Fruit fly (Drosophila melanogaster) whole organism, prepupa: Measurements from ENCODE around the gene fne.

Source experiments
- CG10669 ChIP-seq: fragments of 200-800 bp; sonication (Bioruptor generic); optimal IDR thresholded peaks from 3 replicates; lab custom pipeline; 2018; ENCODE audit warnings: missing biosample characterization, mild to moderate bottlenecking, missing genetic modification characterization, moderate library complexity
- Eip75B ChIP-seq: fragments of 200-800 bp; sonication (Bioruptor generic); optimal IDR thresholded peaks from 3 replicates; lab custom pipeline; 2016; ENCODE audit warnings: missing biosample characterization, missing genetic modification characterization
- Eip78C ChIP-seq: fragments of 200-800 bp; sonication (Bioruptor generic); peaks from one replicate; lab custom pipeline; 2016; ENCODE audit warnings: missing biosample characterization, missing genetic modification characterization
- Gug ChIP-seq: fragments of 200-800 bp; sonication (Bioruptor generic); IDR thresholded peaks from 2 replicates; pipeline ENCODE4 v1.3.6; 2022; ENCODE audit warnings: missing biosample characterization, missing genetic modification characterization
- Lpt ChIP-seq: fragments of 200-800 bp; sonication (Bioruptor generic); optimal IDR thresholded peaks from 3 replicates; lab custom pipeline; 2016; ENCODE audit warnings: missing biosample characterization, missing genetic modification characterization
- dac ChIP-seq: fragments of 200-800 bp; sonication (Bioruptor generic); optimal IDR thresholded peaks from 2 replicates; lab custom pipeline; 2017; ENCODE audit warnings: missing biosample characterization, mild to moderate bottlenecking, missing genetic modification characterization
- fd59A ChIP-seq: fragments of 200-800 bp; sonication (Bioruptor generic); optimal IDR thresholded peaks from 2 replicates; lab custom pipeline; 2017; ENCODE audit warnings: missing biosample characterization, mild to moderate bottlenecking, missing genetic modification characterization, missing genetic modification reagents
- vri ChIP-seq: fragments of 200-800 bp; sonication (Bioruptor generic); optimal IDR thresholded peaks from 3 replicates; lab custom pipeline; 2016; ENCODE audit warnings: missing biosample characterization, mild to moderate bottlenecking, missing genetic modification characterization

dm6 chrX:12887549-12887948 lies 29.7 kb upstream of the fne start:
- no peak for TF ChIP-seq vri (GFP tag; lab: Kevin White, UChicago)
- TF ChIP-seq fd59A (GFP tag; lab: Kevin White, UChicago): no peak
- no peak for TF ChIP-seq Lpt (GFP tag; lab: Kevin White, UChicago)
- TF ChIP-seq Eip75B (GFP tag; lab: Kevin White, UChicago): no peak
- TF ChIP-seq Gug (GFP tag; lab: Robert Waterston, UW): no peak
- no peak for TF ChIP-seq dac
- TF ChIP-seq CG10669 (GFP tag; lab: Kevin White, UChicago): no peak
- TF ChIP-seq Eip78C (GFP tag; lab: Kevin White, UChicago): no peak
